Worm (Caenorhabditis elegans) whole organism, L4 larva: ENCODE measurements around the gene srx-19.

Experiments
- Y48G9A.11 ChIP-seq: fragments of 200-800 bp; sonication (Bioruptor generic); IDR thresholded peaks from 2 replicates; pipeline ENCODE4 v1.3.6; 2022; ENCODE audit warnings: missing genetic modification reagents, missing genetic modification characterization, missing compliant biosample characterization
- lin-15B ChIP-seq: fragments of 150-350 bp; sonication (generic microtip); optimal IDR thresholded peaks from 3 replicates; lab custom pipeline; 2014; ENCODE audit warnings: missing biosample characterization, missing genetic modification characterization
- madf-9 ChIP-seq: fragments of 200-800 bp; sonication (Bioruptor generic); conservative IDR thresholded peaks from 2 replicates; pipeline ENCODE4 v1.3.6; 2022; ENCODE audit warnings: missing genetic modification reagents, missing genetic modification characterization, missing compliant biosample characterization
- nhr-77 ChIP-seq: fragments of 150-350 bp; optimal IDR thresholded peaks from 2 replicates; lab custom pipeline; 2014; ENCODE audit warnings: missing biosample characterization, missing genetic modification characterization
- saeg-2 ChIP-seq: fragments of 200-800 bp; sonication (Bioruptor generic); IDR thresholded peaks from 2 replicates; pipeline ENCODE4 v1.3.6; 2022; ENCODE audit warnings: missing genetic modification reagents, missing genetic modification characterization, missing compliant biosample characterization
- snpc-4 ChIP-seq: fragments of 150-350 bp; optimal IDR thresholded peaks from 2 replicates; lab custom pipeline; 2014; ENCODE audit warnings: missing biosample characterization, missing genetic modification characterization
- tra-1 ChIP-seq: fragments of 200-800 bp; sonication (Bioruptor generic); IDR thresholded peaks from 2 replicates; pipeline ENCODE4 v1.3.6; 2022; ENCODE audit warnings: missing genetic modification reagents, missing genetic modification characterization, missing compliant biosample characterization
- ztf-11 ChIP-seq: fragments of 150-350 bp; optimal IDR thresholded peaks from 2 replicates; lab custom pipeline; 2014; ENCODE audit warnings: missing biosample characterization, missing genetic modification characterization
- ztf-7 ChIP-seq: fragments of 150-350 bp; optimal IDR thresholded peaks from 2 replicates; lab custom pipeline; 2014; ENCODE audit warnings: missing biosample characterization, missing genetic modification characterization

- no peak for TF ChIP-seq saeg-2 (GFP tag; lab: Robert Waterston, UW)
- TF ChIP-seq tra-1 (GFP tag; lab: Robert Waterston, UW) = no peak
- no peak for TF ChIP-seq ztf-11 (tag; lab: Kevin White, UChicago)
- TF ChIP-seq ztf-7 = no peak
- no peak for TF ChIP-seq nhr-77 (tag; lab: Kevin White, UChicago)
- no peak for TF ChIP-seq madf-9 (GFP tag; lab: Robert Waterston, UW)
- no peak for TF ChIP-seq snpc-4 (tag; lab: Kevin White, UChicago)
- no peak for TF ChIP-seq lin-15B (tag; lab: Kevin White, UChicago)
- no peak for TF ChIP-seq Y48G9A.11
Observed at ce11 chrIV:6907487-6907886, 34.4 kb downstream of the srx-19 start.
